Worm (Caenorhabditis elegans): ENCODE data around the gene T05C12.15.

T05C12.15 gene

ce11 chrII:8216922-8217321, 47.5 kb downstream of the T05C12.15 start, which contains the start of gene ifg-1:
Gene ifg-1 (plus strand): TSS chrII:8217222.
- TF ChIP-seq unc-3 (GFP tag; conservative IDR thresholded peaks at IDR 0.05) (no peak), unc-3 (tag; optimal IDR thresholded peaks at IDR 0.05) (no peak), unc-55 (GFP tag; optimal IDR thresholded peaks at IDR 0.05) (no peak), eyg-1 (tag; optimal IDR thresholded peaks at IDR 0.05) (no peak), sdc-2 (tag; optimal IDR thresholded peaks at IDR 0.05) (no peak), pqm-1 (tag; optimal IDR thresholded peaks at IDR 0.05) (no peak), ceh-18 (tag; optimal IDR thresholded peaks at IDR 0.05) (no peak), F13H6.1 (tag; optimal IDR thresholded peaks at IDR 0.05) (no peak), pha-2 (tag; optimal IDR thresholded peaks at IDR 0.05) (no peak), ama-1 (optimal IDR thresholded peaks at IDR 0.05) (no peak)

ce11 chrII:8218266-8218665, 48.9 kb downstream of the T05C12.15 start:
- TF ChIP-seq nhr-11 (tag; optimal IDR thresholded peaks at IDR 0.05) = no peak
- no peak for TF ChIP-seq dmd-4 (tag; optimal IDR thresholded peaks at IDR 0.05; ENCODE audit: borderline replicate concordance)
- no peak for TF ChIP-seq sdc-2 (tag; optimal IDR thresholded peaks at IDR 0.05)
- TF ChIP-seq nhr-232 (tag; optimal IDR thresholded peaks at IDR 0.05) = no peak
- TF ChIP-seq hlh-13 (GFP tag; optimal IDR thresholded peaks at IDR 0.05) = no peak
- TF ChIP-seq sox-2 (GFP tag; IDR thresholded peaks at IDR 0.05) = no peak
- no peak for TF ChIP-seq ceh-18 (tag; optimal IDR thresholded peaks at IDR 0.05)
- no peak for TF ChIP-seq unc-55 (GFP tag; optimal IDR thresholded peaks at IDR 0.05)
- TF ChIP-seq npax-4 (tag; optimal IDR thresholded peaks at IDR 0.05) = no peak

All from whole organism, late embryonic.